Worm (Caenorhabditis elegans): ENCODE data around the gene F54E4.3.

DNA sequence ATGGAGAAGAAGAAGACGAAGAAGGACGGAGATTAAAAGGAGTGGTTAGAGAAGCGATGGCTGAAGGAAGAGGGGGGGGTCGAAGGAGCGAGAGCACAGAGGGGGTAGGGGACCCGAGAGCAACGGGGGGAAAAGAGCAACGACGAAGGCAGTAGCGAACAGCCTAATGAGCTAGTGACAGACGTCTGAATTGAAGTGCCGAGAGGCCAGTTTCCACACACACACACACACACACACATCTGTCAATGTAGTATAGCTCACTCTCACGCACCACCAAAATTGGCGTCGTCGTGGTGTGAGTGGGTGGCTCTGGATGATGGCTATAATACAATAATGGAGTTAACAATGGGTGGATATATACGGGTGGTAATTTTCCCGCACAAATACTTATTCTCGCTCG, 491 bp upstream of the F54E4.3 start:
- TF ChIP-seq flt-1 (GFP tag; IDR thresholded peaks at IDR 0.05) (peak; percentile 36; the same call in 1 of the 2 replicates), klf-2 (GFP tag; conservative IDR thresholded peaks at IDR 0.05) (no peak), T22C8.4 (GFP tag; IDR thresholded peaks at IDR 0.05) (no peak), cog-1 (tag; optimal IDR thresholded peaks at IDR 0.05) (no peak), ref-1 (GFP tag; conservative IDR thresholded peaks at IDR 0.05) (no peak), ztf-29 (GFP tag; IDR thresholded peaks at IDR 0.05) (no peak), med-1 (GFP tag; optimal IDR thresholded peaks at IDR 0.05; ENCODE audit: insufficient read depth) (no peak), tab-1 (GFP tag; IDR thresholded peaks at IDR 0.05) (peak; percentile 67), ztf-23 (GFP tag; IDR thresholded peaks at IDR 0.05) (no peak)
